Worm (Caenorhabditis elegans) whole organism, L2 larva: Measurements from ENCODE around the gene F32H5.1.

ENCODE experiments used
- ama-1 ChIP-seq: fragments of 150-350 bp; optimal IDR thresholded peaks from 2 replicates; lab custom pipeline; 2018; ENCODE audit warnings: inconsistent platforms
- lsy-2 ChIP-seq, 2 experiments: fragments of 150-350 bp in 1 of 2; sonication (generic microtip) in 1 of 2; optimal IDR thresholded peaks; 2 replicates each; lab custom pipeline; 2014 to 2017; ENCODE audit warnings: missing biosample characterization in 2 of 2, missing genetic modification characterization in 2 of 2
- mab-5 ChIP-seq: fragments of 150-350 bp; optimal IDR thresholded peaks from 2 replicates; lab custom pipeline; 2014; ENCODE audit warnings: missing biosample characterization, missing genetic modification characterization
- mdl-1 ChIP-seq, 2 experiments: fragments of 150-350 bp in 1 of 2; sonication (generic microtip) in 1 of 2; optimal IDR thresholded peaks; 2 replicates each; lab custom pipeline; 2017; ENCODE audit warnings: missing biosample characterization in 2 of 2, missing genetic modification characterization in 2 of 2
- sem-4 ChIP-seq: fragments of 150-350 bp; optimal IDR thresholded peaks from 2 replicates; lab custom pipeline; 2014; ENCODE audit warnings: missing biosample characterization, missing genetic modification reagents, missing genetic modification characterization
- ztf-11 ChIP-seq: sonication (generic microtip); optimal IDR thresholded peaks from 2 replicates; lab custom pipeline; 2017; ENCODE audit warnings: missing biosample characterization, missing genetic modification characterization

- no peak for TF ChIP-seq lsy-2 (tag; optimal IDR thresholded peaks at IDR 0.05; lab: Kevin White, UChicago)
- TF ChIP-seq sem-4 (tag; lab: Kevin White, UChicago): no peak
- no peak for TF ChIP-seq mab-5
- no peak for TF ChIP-seq ztf-11 (tag; lab: Kevin White, UChicago)
- TF ChIP-seq ama-1 (lab: Kevin White, UChicago): no peak
- no peak for TF ChIP-seq mdl-1 (tag; optimal IDR thresholded peaks at IDR 0.05; lab: Kevin White, UChicago)
Observed at ce11 chrV:13367024-13367423, 9.2 kb upstream of the F32H5.1 start, which contains the start of gene srx-125.
